Fruit fly (Drosophila melanogaster) Kc167 (cell line): ENCODE results near the gene CG7251.

Experiments used
- Myc ChIP-seq: fragments of >200 bp; optimal IDR thresholded peaks from 2 replicates; lab custom pipeline; 2017; ENCODE audit warnings: missing external identifiers
- Sin3A ChIP-seq: fragments of >200 bp; optimal IDR thresholded peaks from 2 replicates; lab custom pipeline; 2018; ENCODE audit warnings: missing external identifiers
- h ChIP-seq: fragments of >200 bp; optimal IDR thresholded peaks from 3 replicates; lab custom pipeline; 2018; ENCODE audit warnings: missing external identifiers
- insv ChIP-seq: fragments of >200 bp; optimal IDR thresholded peaks from 3 replicates; lab custom pipeline; 2018; ENCODE audit warnings: missing external identifiers
- psq ChIP-seq: fragments of >200 bp; optimal IDR thresholded peaks from 2 replicates; lab custom pipeline; 2017; ENCODE audit warnings: missing external identifiers
- ttk ChIP-seq: sonication (Bioruptor generic); optimal IDR thresholded peaks from 2 replicates; lab custom pipeline; 2017; ENCODE audit warnings: missing external identifiers

Gene CG7251

dm6 chr2L:5588314-5588713 is at the start of gene CG7251:
Gene CG7251, minus strand, starts transcription at chr2L:5588414.
- TF ChIP-seq insv (lab: Kevin White, UChicago) (no peak), Myc (lab: Kevin White, UChicago) (no peak), psq (lab: Kevin White, UChicago) (no peak), Sin3A (lab: Kevin White, UChicago) (no peak)

- TF ChIP-seq insv (lab: Kevin White, UChicago): no peak
- TF ChIP-seq ttk (lab: Kevin White, UChicago): no peak
- TF ChIP-seq Sin3A (lab: Kevin White, UChicago): no peak
Measured at dm6 chr2L:5623727-5624407, 35.7 kb upstream of the CG7251 start, which contains the start of gene Cyp6a16. Gene Cyp6a16, minus strand, starts transcription at chr2L:5623762.

- TF ChIP-seq insv (lab: Kevin White, UChicago) (no peak), h (lab: Kevin White, UChicago) (no peak), ttk (lab: Kevin White, UChicago) (no peak), Myc (lab: Kevin White, UChicago) (no peak), psq (lab: Kevin White, UChicago) (no peak), Sin3A (lab: Kevin White, UChicago) (no peak)
Measured at dm6 chr2L:5617896-5618505, 29.8 kb upstream of the CG7251 start, which contains the start of gene DIP-eta. Gene DIP-eta, minus strand, starts transcription at chr2L:5617946.

- TF ChIP-seq Myc (lab: Kevin White, UChicago) (no peak), insv (lab: Kevin White, UChicago) (no peak), psq (lab: Kevin White, UChicago) (no peak), ttk (lab: Kevin White, UChicago) (no peak), h (lab: Kevin White, UChicago) (no peak), Sin3A (lab: Kevin White, UChicago) (no peak)
Measured at dm6 chr2L:5617224-5617623, 29.0 kb upstream of the CG7251 start.

dm6 chr2L:5610629-5611028 is 22.4 kb upstream of the CG7251 start:
- TF ChIP-seq Sin3A (lab: Kevin White, UChicago) (no peak), insv (lab: Kevin White, UChicago) (no peak), ttk (lab: Kevin White, UChicago) (no peak), Myc (lab: Kevin White, UChicago) (no peak), psq (lab: Kevin White, UChicago) (no peak), h (lab: Kevin White, UChicago) (no peak)

- TF ChIP-seq insv (lab: Kevin White, UChicago): no peak
- no peak for TF ChIP-seq Sin3A (lab: Kevin White, UChicago)
- TF ChIP-seq psq (lab: Kevin White, UChicago): no peak
- no peak for TF ChIP-seq Myc (lab: Kevin White, UChicago)
- TF ChIP-seq ttk (lab: Kevin White, UChicago): no peak
- TF ChIP-seq h (lab: Kevin White, UChicago): no peak
Measured at dm6 chr2L:5610108-5610507, 21.9 kb upstream of the CG7251 start.

- TF ChIP-seq Myc (lab: Kevin White, UChicago): no peak
Measured at dm6 chr2L:5596533-5596932, 8.3 kb upstream of the CG7251 start, which contains the start of gene CG18266. Gene CG18266, plus strand, starts transcription at chr2L:5596833.

- no peak for TF ChIP-seq Sin3A (lab: Kevin White, UChicago)
- no peak for TF ChIP-seq Myc (lab: Kevin White, UChicago)
- TF ChIP-seq h (lab: Kevin White, UChicago): no peak
- TF ChIP-seq insv (lab: Kevin White, UChicago): no peak
- TF ChIP-seq psq (lab: Kevin White, UChicago): no peak
- TF ChIP-seq ttk (lab: Kevin White, UChicago): no peak
Measured at dm6 chr2L:5593839-5594238, 5.6 kb upstream of the CG7251 start.

- no peak for TF ChIP-seq ttk (lab: Kevin White, UChicago)
- TF ChIP-seq insv (lab: Kevin White, UChicago): no peak
- no peak for TF ChIP-seq Sin3A (lab: Kevin White, UChicago)
- no peak for TF ChIP-seq Myc (lab: Kevin White, UChicago)
- no peak for TF ChIP-seq h (lab: Kevin White, UChicago)
- TF ChIP-seq psq (lab: Kevin White, UChicago): no peak
Measured at dm6 chr2L:5581016-5581415, 7.2 kb downstream of the CG7251 start, which contains the start of gene CG14011. Gene CG14011, minus strand, starts transcription at chr2L:5581116.

dm6 chr2L:5569503-5569902 is 18.7 kb downstream of the CG7251 start:
- TF ChIP-seq h (lab: Kevin White, UChicago) (no peak), Myc (lab: Kevin White, UChicago) (no peak), Sin3A (lab: Kevin White, UChicago) (no peak), insv (lab: Kevin White, UChicago) (no peak), ttk (lab: Kevin White, UChicago) (no peak), psq (lab: Kevin White, UChicago) (no peak)

- TF ChIP-seq psq (lab: Kevin White, UChicago) (no peak), ttk (lab: Kevin White, UChicago) (no peak), Myc (lab: Kevin White, UChicago) (no peak), h (lab: Kevin White, UChicago) (no peak), Sin3A (lab: Kevin White, UChicago) (no peak), insv (lab: Kevin White, UChicago) (no peak)
Measured at dm6 chr2L:5567103-5567502, 21.1 kb downstream of the CG7251 start.
